Fruit fly (Drosophila melanogaster): ENCODE measurements around the gene Nemp.

The Nemp gene

dm6 chrX:16690499-16690898 lies 35.7 kb upstream of the Nemp start (continued):
- TF ChIP-seq bcd (GFP tag; optimal IDR thresholded peaks at IDR 0.05) = no peak
- TF ChIP-seq CG10654 (GFP tag; optimal IDR thresholded peaks at IDR 0.05) = no peak
- no peak for TF ChIP-seq Scr (GFP tag; IDR thresholded peaks at IDR 0.05; ENCODE audit: partially characterized antibody)
- no peak for TF ChIP-seq CG31365 (tag; optimal IDR thresholded peaks at IDR 0.05)
- no peak for TF ChIP-seq Nf-YC (tag; optimal IDR thresholded peaks at IDR 0.05)
- TF ChIP-seq Dip2 (GFP tag; IDR thresholded peaks at IDR 0.05) = no peak
- TF ChIP-seq Nf-YB (GFP tag; optimal IDR thresholded peaks at IDR 0.05) = no peak
- TF ChIP-seq ro (GFP tag; IDR thresholded peaks at IDR 0.05) = no peak
- no peak for TF ChIP-seq CG3163 (GFP tag; optimal IDR thresholded peaks at IDR 0.05)
- TF ChIP-seq zf30C (GFP tag; optimal IDR thresholded peaks at IDR 0.05) = no peak
- TF ChIP-seq chn (GFP tag; optimal IDR thresholded peaks at IDR 0.05) = no peak
- no peak for TF ChIP-seq Bdp1 (GFP tag; optimal IDR thresholded peaks at IDR 0.05)
- no peak for TF ChIP-seq CG18764 (GFP tag; optimal IDR thresholded peaks at IDR 0.05)
- no peak for TF ChIP-seq CG7928 (GFP tag; optimal IDR thresholded peaks at IDR 0.05)
- no peak for TF ChIP-seq CG1647 (GFP tag; optimal IDR thresholded peaks at IDR 0.05)
- TF ChIP-seq CG8290 (GFP tag; optimal IDR thresholded peaks at IDR 0.05) = no peak
- no peak for TF ChIP-seq CG8290 (tag; optimal IDR thresholded peaks at IDR 0.05)
- no peak for TF ChIP-seq CG34376 (GFP tag; optimal IDR thresholded peaks at IDR 0.05)
- no peak for TF ChIP-seq CG4820 (GFP tag; optimal IDR thresholded peaks at IDR 0.05)
- TF ChIP-seq CG17186 (GFP tag; optimal IDR thresholded peaks at IDR 0.05) = no peak
- TF ChIP-seq gce (GFP tag; IDR thresholded peaks at IDR 0.05) = no peak
- no peak for TF ChIP-seq Hmx (GFP tag; optimal IDR thresholded peaks at IDR 0.05)
- TF ChIP-seq Fer2 (tag; optimal IDR thresholded peaks at IDR 0.05) = no peak
- no peak for TF ChIP-seq CG14710 (tag; optimal IDR thresholded peaks at IDR 0.05)
- TF ChIP-seq sima (GFP tag; optimal IDR thresholded peaks at IDR 0.05) = no peak
- peak; percentile 16 for TF ChIP-seq CG30431 (GFP tag; optimal IDR thresholded peaks at IDR 0.05)
- TF ChIP-seq CG10267 (tag; optimal IDR thresholded peaks at IDR 0.05) = no peak
- no peak for TF ChIP-seq az2 (GFP tag; optimal IDR thresholded peaks at IDR 0.05)
- TF ChIP-seq dan (GFP tag; IDR thresholded peaks at IDR 0.05) = no peak
- TF ChIP-seq Myb (GFP tag; optimal IDR thresholded peaks at IDR 0.05) = no peak
- no peak for TF ChIP-seq Six4 (GFP tag; optimal IDR thresholded peaks at IDR 0.05)
- no peak for TF ChIP-seq disco-r (GFP tag; optimal IDR thresholded peaks at IDR 0.05)
- no peak for TF ChIP-seq cato (GFP tag; optimal IDR thresholded peaks at IDR 0.05; ENCODE audit: borderline replicate concordance)
- TF ChIP-seq Doc3 (GFP tag; IDR thresholded peaks at IDR 0.05; ENCODE audit: partially characterized antibody) = no peak
- TF ChIP-seq cwo (GFP tag; optimal IDR thresholded peaks at IDR 0.05) = no peak
- no peak for TF ChIP-seq Taf1 (GFP tag; IDR thresholded peaks at IDR 0.05)
- TF ChIP-seq dmrt99B (tag; optimal IDR thresholded peaks at IDR 0.05) = peak; percentile 27
- no peak for TF ChIP-seq CG11723 (GFP tag; optimal IDR thresholded peaks at IDR 0.05)
- TF ChIP-seq lbe (GFP tag; optimal IDR thresholded peaks at IDR 0.05) = no peak
- peak; percentile 8 for TF ChIP-seq CG10979 (tag; optimal IDR thresholded peaks at IDR 0.05)
- no peak for TF ChIP-seq CG33213 (GFP tag; optimal IDR thresholded peaks at IDR 0.05)
- no peak for TF ChIP-seq Hmr (GFP tag; optimal IDR thresholded peaks at IDR 0.05)
- TF ChIP-seq Dad (GFP tag; optimal IDR thresholded peaks at IDR 0.05) = no peak
- no peak for TF ChIP-seq CG5180 (GFP tag; optimal IDR thresholded peaks at IDR 0.05)
- TF ChIP-seq crol (GFP tag; IDR thresholded peaks at IDR 0.05) = no peak
- TF ChIP-seq CG17568 (GFP tag; optimal IDR thresholded peaks at IDR 0.05) = no peak
- peak; percentile 42 for TF ChIP-seq Sox102F (GFP tag; optimal IDR thresholded peaks at IDR 0.05)
- TF ChIP-seq mld (GFP tag; IDR thresholded peaks at IDR 0.05; ENCODE audit: partially characterized antibody) = no peak
- TF ChIP-seq CG18476 (GFP tag; optimal IDR thresholded peaks at IDR 0.05) = no peak
- TF ChIP-seq trem (tag; optimal IDR thresholded peaks at IDR 0.05) = no peak
- TF ChIP-seq amos (GFP tag; IDR thresholded peaks at IDR 0.05; ENCODE audit: partially characterized antibody) = no peak
- TF ChIP-seq CG6813 (GFP tag; optimal IDR thresholded peaks at IDR 0.05) = no peak

Data from whole organism, embryonic.